Fruit fly (Drosophila melanogaster): Measurements from ENCODE around the gene CG11345.

CG11345 gene

DNA sequence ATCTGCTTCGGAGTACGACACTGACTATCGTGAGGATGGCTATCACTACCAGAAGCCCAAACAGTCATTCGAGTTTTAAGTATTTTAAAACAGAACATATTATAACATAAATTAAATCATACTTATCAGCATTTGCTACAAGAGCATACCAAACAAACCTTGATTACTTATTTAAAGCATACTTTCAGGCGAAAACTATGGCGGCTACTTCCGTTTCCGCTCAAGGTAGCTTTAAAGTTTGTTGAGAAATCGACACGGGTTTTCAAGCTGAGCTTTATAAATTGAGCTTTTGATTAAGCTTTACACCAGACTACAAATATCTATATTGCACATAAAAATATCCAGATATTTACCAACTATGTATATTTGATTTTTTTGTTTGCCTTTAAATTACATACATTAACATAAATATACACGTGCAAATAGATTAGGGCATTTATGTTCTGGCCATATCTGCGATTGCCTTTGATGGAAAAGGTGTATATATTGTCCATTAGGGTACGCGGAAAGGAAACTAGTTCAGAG, 17.0 kb upstream of the CG11345 start (continued):
- TF ChIP-seq Stat92E (GFP tag; optimal IDR thresholded peaks at IDR 0.05) (no peak), Asciz (GFP tag; optimal IDR thresholded peaks at IDR 0.05) (peak; percentile 95), chif (GFP tag; optimal IDR thresholded peaks at IDR 0.05) (peak; percentile 27 to 64), CG8478 (optimal IDR thresholded peaks at IDR 0.05) (no peak), dpn (GFP tag; optimal IDR thresholded peaks at IDR 0.05) (peak; percentile 42 to 67), ranshi (GFP tag; IDR thresholded peaks at IDR 0.05) (peak; percentile 71; the same call in 1 of the 2 replicates), E2f1 (GFP tag; IDR thresholded peaks at IDR 0.05) (peak; percentile 47; the same call in 1 of the 2 replicates), fd3F (GFP tag; optimal IDR thresholded peaks at IDR 0.05) (peak; percentile 68), CG13296 (GFP tag; optimal IDR thresholded peaks at IDR 0.05) (peak; percentile 95), Sin3A (optimal IDR thresholded peaks at IDR 0.05) (no peak), scrt (GFP tag; optimal IDR thresholded peaks at IDR 0.05) (peak; percentile 91), kah (GFP tag; optimal IDR thresholded peaks at IDR 0.05) (peak; percentile 81), ham (GFP tag; IDR thresholded peaks at IDR 0.05) (no peak), Ptx1 (GFP tag; IDR thresholded peaks at IDR 0.05) (no peak; the same call in 1 of the 2 replicates), CG7839 (tag; optimal IDR thresholded peaks at IDR 0.05) (peak; percentile 67), CG1603 (tag; optimal IDR thresholded peaks at IDR 0.05) (peak; percentile 77), zen (tag; optimal IDR thresholded peaks at IDR 0.05) (no peak), z (GFP tag; IDR thresholded peaks at IDR 0.05) (0 out of 3 replicates have a peak, but pooled peaks have one; percentile 30), CG2116 (GFP tag; optimal IDR thresholded peaks at IDR 0.05) (peak; percentile 82), Sry-δ (GFP tag; optimal IDR thresholded peaks at IDR 0.05) (no peak), kni (GFP tag; optimal IDR thresholded peaks at IDR 0.05) (peak; percentile 58), CTCF (GFP tag; optimal IDR thresholded peaks at IDR 0.05) (peak; percentile 69), chn (GFP tag; optimal IDR thresholded peaks at IDR 0.05) (peak; percentile 50), Bteb2 (GFP tag; optimal IDR thresholded peaks at IDR 0.05) (peak; percentile 78), Lim3 (GFP tag; IDR thresholded peaks at IDR 0.05) (no peak), ci (GFP tag; IDR thresholded peaks at IDR 0.05) (peak; percentile 98), CG18011 (GFP tag; optimal IDR thresholded peaks at IDR 0.05) (peak; percentile 83), HLH54F (GFP tag; optimal IDR thresholded peaks at IDR 0.05) (peak; percentile 14), pho (GFP tag; optimal IDR thresholded peaks at IDR 0.05) (peak; percentile 33), vfl (GFP tag; optimal IDR thresholded peaks at IDR 0.05) (no peak), cato (GFP tag; optimal IDR thresholded peaks at IDR 0.05; ENCODE audit: borderline replicate concordance) (peak; percentile 56), BEAF-32 (GFP tag; optimal IDR thresholded peaks at IDR 0.05) (no peak), CoRest (tag; optimal IDR thresholded peaks at IDR 0.05) (peak; percentile 49), amos (GFP tag; IDR thresholded peaks at IDR 0.05; ENCODE audit: partially characterized antibody) (no peak), CG2712 (tag; optimal IDR thresholded peaks at IDR 0.05) (no peak), CG9932 (GFP tag; IDR thresholded peaks at IDR 0.05) (peak; percentile 28; the same call in 1 of the 2 replicates), HLH4C (GFP tag; IDR thresholded peaks at IDR 0.05; ENCODE audit: partially characterized antibody) (no peak), Doc3 (GFP tag; IDR thresholded peaks at IDR 0.05; ENCODE audit: partially characterized antibody) (no peak), bcd (GFP tag; optimal IDR thresholded peaks at IDR 0.05) (peak; percentile 79), CG17361 (GFP tag; IDR thresholded peaks at IDR 0.05) (no peak; the same call in 2 of the 3 replicates), Xbp1 (GFP tag; optimal IDR thresholded peaks at IDR 0.05) (peak; percentile 75), CG4617 (GFP tag; optimal IDR thresholded peaks at IDR 0.05; ENCODE audit: borderline replicate concordance) (peak; percentile 40), Pdp1 (GFP tag; optimal IDR thresholded peaks at IDR 0.05) (peak; percentile 39 to 66), Side (GFP tag; optimal IDR thresholded peaks at IDR 0.05) (peak; percentile 74), esg (GFP tag; conservative IDR thresholded peaks at IDR 0.05) (no peak), CG33213 (GFP tag; optimal IDR thresholded peaks at IDR 0.05) (peak; percentile 86), CG7357 (GFP tag; IDR thresholded peaks at IDR 0.05) (no peak), otp (GFP tag; IDR thresholded peaks at IDR 0.05) (peak; percentile 84; the same call in 2 of the 3 replicates), croc (GFP tag; conservative IDR thresholded peaks at IDR 0.05) (no peak), hbn (GFP tag; IDR thresholded peaks at IDR 0.05; ENCODE audit: partially characterized antibody) (no peak)
